Worm (Caenorhabditis elegans) whole organism, young adult: Measurements from ENCODE around the gene unc-78.

Experiments used
- D2030.7 ChIP-seq: fragments of 200-800 bp; sonication (Bioruptor generic); IDR thresholded peaks from 2 replicates; pipeline ENCODE4 v1.3.6; 2022; ENCODE audit warnings: missing genetic modification reagents, missing genetic modification characterization, missing compliant biosample characterization
- F22D6.2 ChIP-seq: sonication (generic microtip); optimal IDR thresholded peaks from 2 replicates; lab custom pipeline; 2016; ENCODE audit warnings: mild to moderate bottlenecking, missing genetic modification characterization, missing compliant biosample characterization
- F37B4.10 ChIP-seq: fragments of 200-800 bp; sonication (Bioruptor generic); IDR thresholded peaks from 2 replicates; pipeline ENCODE4 v1.3.6; 2022; ENCODE audit warnings: missing genetic modification characterization, missing compliant biosample characterization
- F39B2.1 ChIP-seq: fragments of 200-800 bp; sonication (Bioruptor generic); IDR thresholded peaks from 2 replicates; pipeline ENCODE4 v1.3.6; 2022; ENCODE audit warnings: missing genetic modification reagents, missing genetic modification characterization, missing compliant biosample characterization
- F52B5.7 ChIP-seq: sonication (generic microtip); optimal IDR thresholded peaks from 2 replicates; lab custom pipeline; 2016; ENCODE audit warnings: mild to moderate bottlenecking, missing genetic modification characterization, missing compliant biosample characterization
- F57C9.4 ChIP-seq: sonication (generic microtip); optimal IDR thresholded peaks from 2 replicates; lab custom pipeline; 2017; ENCODE audit warnings: mild to moderate bottlenecking, missing genetic modification characterization, missing compliant biosample characterization
- K12H6.12 ChIP-seq: fragments of 200-800 bp; sonication (Bioruptor generic); optimal IDR thresholded peaks from 2 replicates; lab custom pipeline; 2018; ENCODE audit warnings: mild to moderate bottlenecking, missing genetic modification characterization, missing compliant biosample characterization
- T07F8.4 ChIP-seq: sonication (generic microtip); optimal IDR thresholded peaks from 2 replicates; lab custom pipeline; 2016; ENCODE audit warnings: mild to moderate bottlenecking, missing genetic modification characterization, moderate library complexity, missing compliant biosample characterization
- ama-1 ChIP-seq, 3 experiments: fragments of 150-350 bp in 1 of 3; sonication (generic microtip) in 2 of 3; optimal IDR thresholded peaks; 2 replicates each; lab custom pipeline; 2014 to 2018; ENCODE audit warnings: missing biosample characterization in 2 of 3, missing genetic modification characterization in 2 of 3, missing genetic modification reagents in 2 of 3
- atf-7 ChIP-seq: sonication (generic microtip); optimal IDR thresholded peaks from 2 replicates; lab custom pipeline; 2017; ENCODE audit warnings: mild to moderate bottlenecking, missing genetic modification characterization, missing compliant biosample characterization
- attf-6 ChIP-seq: fragments of 200-800 bp; sonication (Bioruptor generic); IDR thresholded peaks from 2 replicates; pipeline ENCODE4 v1.3.6; 2022; ENCODE audit warnings: missing genetic modification reagents, missing genetic modification characterization, missing compliant biosample characterization
- bed-1 ChIP-seq: fragments of 200-800 bp; sonication (Bioruptor generic); IDR thresholded peaks from 2 replicates; pipeline ENCODE4 v1.3.6; 2022; ENCODE audit warnings: missing genetic modification reagents, missing genetic modification characterization, missing compliant biosample characterization
- bed-2 ChIP-seq: fragments of 200-800 bp; sonication (Bioruptor generic); IDR thresholded peaks from 2 replicates; pipeline ENCODE4 v1.3.6; 2022; ENCODE audit warnings: missing genetic modification reagents, missing genetic modification characterization, missing compliant biosample characterization
- ccch-3 ChIP-seq: fragments of 200-800 bp; sonication (Bioruptor generic); optimal IDR thresholded peaks from 2 replicates; lab custom pipeline; 2018; ENCODE audit warnings: mild to moderate bottlenecking, missing genetic modification characterization, missing compliant biosample characterization
- cebp-1 ChIP-seq, 2 experiments: fragments of 200-800 bp in 1 of 2; sonication (Bioruptor generic) in 1 of 2; sonication (generic microtip) in 1 of 2; IDR thresholded peaks in 1 of 2; optimal IDR thresholded peaks in 1 of 2; 2 replicates each; pipeline versions ENCODE4 v1.3.6 to Lab custom; 2017 to 2022; ENCODE audit warnings: missing compliant biosample characterization in 2 of 2, missing genetic modification characterization in 2 of 2, mild to moderate bottlenecking in 1 of 2, missing genetic modification reagents in 1 of 2, moderate library complexity in 1 of 2
- ceh-100 ChIP-seq: fragments of 200-800 bp; sonication (Bioruptor generic); IDR thresholded peaks from 2 replicates; pipeline ENCODE4 v1.3.6; 2022; ENCODE audit warnings: missing genetic modification reagents, missing genetic modification characterization, missing compliant biosample characterization
- ceh-58 ChIP-seq: fragments of 200-800 bp; sonication (Bioruptor generic); IDR thresholded peaks from 2 replicates; pipeline ENCODE4 v1.3.6; 2022; ENCODE audit warnings: missing genetic modification characterization, missing compliant biosample characterization
- ceh-79 ChIP-seq: sonication (generic microtip); optimal IDR thresholded peaks from 2 replicates; lab custom pipeline; 2017; ENCODE audit warnings: mild to moderate bottlenecking, missing genetic modification characterization, missing compliant biosample characterization
- chd-7 ChIP-seq: sonication (generic microtip); optimal IDR thresholded peaks from 2 replicates; lab custom pipeline; 2016; ENCODE audit warnings: mild to moderate bottlenecking, missing genetic modification characterization, moderate library complexity, missing compliant biosample characterization
- efl-1 ChIP-seq: fragments of 150-350 bp; optimal IDR thresholded peaks from 2 replicates; lab custom pipeline; 2014; ENCODE audit warnings: missing biosample characterization, missing genetic modification reagents, missing genetic modification characterization
- egl-18 ChIP-seq: fragments of 200-800 bp; sonication (Bioruptor generic); IDR thresholded peaks from 2 replicates; pipeline ENCODE4 v1.3.6; 2022; ENCODE audit warnings: missing genetic modification reagents, missing genetic modification characterization, missing compliant biosample characterization
- gei-17 ChIP-seq: fragments of 200-800 bp; sonication (Bioruptor generic); optimal IDR thresholded peaks from 2 replicates; lab custom pipeline; 2018; ENCODE audit warnings: mild to moderate bottlenecking, missing genetic modification characterization, missing compliant biosample characterization
- him-1 ChIP-seq: sonication (generic microtip); optimal IDR thresholded peaks from 2 replicates; lab custom pipeline; 2016; ENCODE audit warnings: missing genotype, missing genetic modification reagents, missing genetic modification characterization, missing compliant biosample characterization
- hlh-12 ChIP-seq: sonication (generic microtip); optimal IDR thresholded peaks from 2 replicates; lab custom pipeline; 2016; ENCODE audit warnings: missing genetic modification characterization, missing compliant biosample characterization
- hmg-1.2 ChIP-seq: fragments of 200-800 bp; sonication (Bioruptor generic); IDR thresholded peaks from 2 replicates; pipeline ENCODE4 v1.3.6; 2022; ENCODE audit warnings: missing genetic modification reagents, missing genetic modification characterization, missing compliant biosample characterization
- hmg-20 ChIP-seq: fragments of 200-800 bp; sonication (Bioruptor generic); IDR thresholded peaks from 2 replicates; pipeline ENCODE4 v1.3.6; 2022; ENCODE audit warnings: missing genetic modification reagents, missing genetic modification characterization, missing compliant biosample characterization
- hrde-1 ChIP-seq: sonication (generic microtip); optimal IDR thresholded peaks from 2 replicates; lab custom pipeline; 2016; ENCODE audit warnings: missing genetic modification characterization, mild to moderate bottlenecking, missing compliant biosample characterization, moderate library complexity, missing genotype, missing genetic modification reagents, borderline replicate concordance
- lin-40 ChIP-seq: sonication (generic microtip); optimal IDR thresholded peaks from 2 replicates; lab custom pipeline; 2016; ENCODE audit warnings: missing genetic modification characterization, mild to moderate bottlenecking, missing compliant biosample characterization, missing genotype, missing genetic modification reagents
- lir-1 ChIP-seq: fragments of 200-800 bp; sonication (Bioruptor generic); conservative IDR thresholded peaks from 2 replicates; pipeline ENCODE4 v1.3.6; 2022; ENCODE audit warnings: missing genetic modification reagents, missing genetic modification characterization, missing compliant biosample characterization
- lsy-27 ChIP-seq: sonication (generic microtip); optimal IDR thresholded peaks from 2 replicates; lab custom pipeline; 2017; ENCODE audit warnings: missing genetic modification characterization, mild to moderate bottlenecking, missing compliant biosample characterization, antibody characterized with exemption, missing genotype, borderline replicate concordance; ENCODE audit not compliant: insufficient read depth
- mel-28 ChIP-seq: sonication (generic microtip); optimal IDR thresholded peaks from 2 replicates; lab custom pipeline; 2016; ENCODE audit warnings: borderline replicate concordance, mild to moderate bottlenecking, missing genetic modification characterization, missing compliant biosample characterization
- mes-4 ChIP-seq: sonication (generic microtip); optimal IDR thresholded peaks from 2 replicates; lab custom pipeline; 2016; ENCODE audit warnings: missing genotype, missing genetic modification characterization, missing compliant biosample characterization
- nfyb-1 ChIP-seq: fragments of 200-800 bp; sonication (Bioruptor generic); IDR thresholded peaks from 2 replicates; pipeline ENCODE4 v1.3.6; 2022; ENCODE audit warnings: missing genetic modification reagents, missing genetic modification characterization, missing compliant biosample characterization
- nhr-120 ChIP-seq: fragments of 200-800 bp; sonication (Bioruptor generic); IDR thresholded peaks from 2 replicates; pipeline ENCODE4 v1.3.6; 2022; ENCODE audit warnings: missing genetic modification characterization, missing compliant biosample characterization
- nhr-179 ChIP-seq: sonication (generic microtip); optimal IDR thresholded peaks from 2 replicates; lab custom pipeline; 2016; ENCODE audit warnings: mild to moderate bottlenecking, missing genetic modification characterization, missing compliant biosample characterization
- rcor-1 ChIP-seq: fragments of 200-800 bp; sonication (Bioruptor generic); IDR thresholded peaks from 2 replicates; pipeline ENCODE4 v1.3.6; 2022; ENCODE audit warnings: missing genetic modification reagents, missing genetic modification characterization, missing compliant biosample characterization
- rec-8 ChIP-seq, 2 experiments: sonication (generic microtip); optimal IDR thresholded peaks; 2 replicates each; lab custom pipeline; 2016; ENCODE audit warnings: mild to moderate bottlenecking in 2 of 2, missing genetic modification characterization in 2 of 2, missing genetic modification reagents in 2 of 2, missing genotype in 2 of 2, missing biosample characterization in 1 of 2, missing compliant biosample characterization in 1 of 2, moderate library complexity in 1 of 2
- rpc-1 ChIP-seq, 2 experiments: fragments of 150-350 bp in 1 of 2; sonication (generic microtip) in 1 of 2; optimal IDR thresholded peaks; 2 replicates each; lab custom pipeline; 2014 to 2018; ENCODE audit warnings: missing biosample characterization in 1 of 2, missing genetic modification characterization in 1 of 2, missing genetic modification reagents in 1 of 2, missing genotype in 1 of 2
- sea-2 ChIP-seq: fragments of 200-800 bp; sonication (Bioruptor generic); IDR thresholded peaks from 2 replicates; pipeline ENCODE4 v1.3.6; 2022; ENCODE audit warnings: missing genetic modification characterization, missing compliant biosample characterization
- snpc-3.4 ChIP-seq: sonication (generic microtip); optimal IDR thresholded peaks from 2 replicates; lab custom pipeline; 2017; ENCODE audit warnings: missing genetic modification characterization, mild to moderate bottlenecking, missing compliant biosample characterization, antibody characterized with exemption, moderate library complexity, missing genotype, missing genetic modification reagents
- sptf-2 ChIP-seq: fragments of 200-800 bp; sonication (Bioruptor generic); optimal IDR thresholded peaks from 2 replicates; lab custom pipeline; 2018; ENCODE audit warnings: mild to moderate bottlenecking, missing genetic modification characterization, missing compliant biosample characterization
- unc-130 ChIP-seq: sonication (generic microtip); optimal IDR thresholded peaks from 2 replicates; lab custom pipeline; 2016; ENCODE audit warnings: missing genetic modification reagents, missing genetic modification characterization, missing compliant biosample characterization
- zfh-2 ChIP-seq: fragments of 200-800 bp; sonication (Bioruptor generic); conservative IDR thresholded peaks from 2 replicates; pipeline ENCODE4 v1.3.6; 2022; ENCODE audit warnings: missing genetic modification reagents, missing genetic modification characterization, missing compliant biosample characterization
- zim-3 ChIP-seq: sonication (generic microtip); optimal IDR thresholded peaks from 2 replicates; lab custom pipeline; 2017; ENCODE audit warnings: mild to moderate bottlenecking, missing genetic modification characterization, moderate library complexity, missing compliant biosample characterization
- ztf-22 ChIP-seq: fragments of 200-800 bp; sonication (Bioruptor generic); optimal IDR thresholded peaks from 2 replicates; lab custom pipeline; 2018; ENCODE audit warnings: mild to moderate bottlenecking, missing genetic modification characterization, moderate library complexity, missing compliant biosample characterization
- ztf-26 ChIP-seq: sonication (generic microtip); optimal IDR thresholded peaks from 2 replicates; lab custom pipeline; 2017; ENCODE audit warnings: missing genetic modification characterization, missing compliant biosample characterization
- ztf-3 ChIP-seq: fragments of 200-800 bp; sonication (Bioruptor generic); optimal IDR thresholded peaks from 2 replicates; lab custom pipeline; 2018; ENCODE audit warnings: mild to moderate bottlenecking, missing genetic modification characterization, missing compliant biosample characterization

The unc-78 gene

ce11 chrX:3371264-3371663, 40.2 kb downstream of the unc-78 start (continued):
- TF ChIP-seq sea-2 (GFP tag; lab: Robert Waterston, UW) (no peak), lsy-27 (tag; lab: Kevin White, UChicago) (peak; percentile 63), ama-1 (optimal IDR thresholded peaks at IDR 0.05; lab: Kevin White, UChicago) (no peak), ama-1 (GFP tag; optimal IDR thresholded peaks at IDR 0.05; lab: Kevin White, UChicago) (peak; percentile 75 to 90), gei-17 (GFP tag; lab: Kevin White, UChicago) (peak; percentile 60), hlh-12 (peak; percentile 7), bed-2 (no peak), cebp-1 (GFP tag; IDR thresholded peaks at IDR 0.05; lab: Robert Waterston, UW) (0 out of 2 replicates have a peak, but pooled peaks have one; percentile 30), cebp-1 (tag; optimal IDR thresholded peaks at IDR 0.05; lab: Kevin White, UChicago) (peak; percentile 74), F52B5.7 (tag; lab: Kevin White, UChicago) (peak; percentile 75), mel-28 (no peak), ceh-100 (GFP tag; lab: Robert Waterston, UW) (peak; percentile 44), ceh-58 (GFP tag; lab: Robert Waterston, UW) (no peak), lir-1 (GFP tag; lab: Robert Waterston, UW) (0 out of 2 replicates have a peak, but pooled peaks have one; percentile 21), zfh-2 (GFP tag; lab: Robert Waterston, UW) (no peak; the same call in 1 of the 2 replicates), attf-6 (GFP tag; lab: Robert Waterston, UW) (peak; percentile 50; the same call in 1 of the 2 replicates), nhr-120 (GFP tag; lab: Robert Waterston, UW) (0 out of 2 replicates have a peak, but pooled peaks have one; percentile 60), nfyb-1 (peak; percentile 90), unc-130 (peak; percentile 54), ztf-3 (GFP tag; lab: Kevin White, UChicago) (peak; percentile 52), lin-40 (tag; lab: Kevin White, UChicago) (peak; percentile 74), ccch-3 (GFP tag; lab: Kevin White, UChicago) (no peak), efl-1 (GFP tag; lab: Kevin White, UChicago) (no peak), bed-1 (GFP tag; lab: Robert Waterston, UW) (0 out of 2 replicates have a peak, but pooled peaks have one; percentile 33), hrde-1 (tag; lab: Kevin White, UChicago) (no peak), rcor-1 (GFP tag; lab: Robert Waterston, UW) (peak; percentile 75), ztf-26 (tag; lab: Kevin White, UChicago) (peak; percentile 51), sptf-2 (GFP tag; lab: Kevin White, UChicago) (no peak), K12H6.12 (tag; lab: Kevin White, UChicago) (peak; percentile 52), ceh-79 (tag; lab: Kevin White, UChicago) (peak; percentile 35), D2030.7 (peak; percentile 73), egl-18 (GFP tag; lab: Robert Waterston, UW) (0 out of 2 replicates have a peak, but pooled peaks have one; percentile 55), mes-4 (tag; lab: Kevin White, UChicago) (peak; percentile 59), zim-3 (tag; lab: Kevin White, UChicago) (peak; percentile 46), F57C9.4 (tag; lab: Kevin White, UChicago) (no peak), atf-7 (tag; lab: Kevin White, UChicago) (peak; percentile 44), hmg-20 (GFP tag; lab: Robert Waterston, UW) (peak; percentile 85), rec-8 (tag; optimal IDR thresholded peaks at IDR 0.05; lab: Kevin White, UChicago) (peak; percentile 62 to 75), F39B2.1 (GFP tag; lab: Robert Waterston, UW) (no peak), chd-7 (tag; lab: Kevin White, UChicago) (peak; percentile 78), F37B4.10 (GFP tag; lab: Robert Waterston, UW) (no peak), T07F8.4 (tag; lab: Kevin White, UChicago) (peak; percentile 75), him-1 (tag; lab: Kevin White, UChicago) (peak; percentile 85), snpc-3.4 (peak; percentile 86), F22D6.2 (tag; lab: Kevin White, UChicago) (no peak), nhr-179 (tag; lab: Kevin White, UChicago) (peak; percentile 20), ztf-22 (GFP tag; lab: Kevin White, UChicago) (peak; percentile 38), rpc-1 (optimal IDR thresholded peaks at IDR 0.05; lab: Kevin White, UChicago) (peak; percentile 94), rpc-1 (tag; optimal IDR thresholded peaks at IDR 0.05; lab: Kevin White, UChicago) (peak; percentile 91), hmg-1.2 (GFP tag; lab: Robert Waterston, UW) (peak; percentile 83)
